Fruit fly (Drosophila melanogaster) whole organism, embryonic: ENCODE results near the gene Cyt-c1L.

Experiments
- Atf-2 ChIP-seq: fragments of 200-800 bp; sonication (Bioruptor generic); optimal IDR thresholded peaks from 2 replicates; lab custom pipeline; 2016; ENCODE audit warnings: missing biosample characterization, missing genetic modification characterization
- C15 ChIP-seq: fragments of 200-800 bp; sonication (Bioruptor generic); IDR thresholded peaks from 3 replicates; pipeline ENCODE4 v1.3.6; 2022; ENCODE audit warnings: missing biosample characterization, missing genetic modification characterization
- CG10462 ChIP-seq: fragments of 200-800 bp; sonication (Bioruptor generic); optimal IDR thresholded peaks from 2 replicates; lab custom pipeline; 2016; ENCODE audit warnings: missing biosample characterization, missing genetic modification characterization
- CG11723 ChIP-seq: fragments of 200-800 bp; sonication (Bioruptor generic); optimal IDR thresholded peaks from 2 replicates; lab custom pipeline; 2017; ENCODE audit warnings: missing biosample characterization, mild to moderate bottlenecking, missing genetic modification characterization
- CG1647 ChIP-seq: fragments of 200-800 bp; sonication (Bioruptor generic); optimal IDR thresholded peaks from 3 replicates; lab custom pipeline; 2016; ENCODE audit warnings: missing biosample characterization, missing genetic modification characterization
- CG17328 ChIP-seq: fragments of 200-800 bp; sonication (Bioruptor generic); IDR thresholded peaks from 2 replicates; pipeline ENCODE4 v1.3.6; 2022; ENCODE audit warnings: missing biosample characterization, missing genetic modification characterization
- CG18764 ChIP-seq: fragments of 200-800 bp; sonication (Bioruptor generic); optimal IDR thresholded peaks from 3 replicates; lab custom pipeline; 2016; ENCODE audit warnings: missing biosample characterization, missing genetic modification characterization
- CG2116 ChIP-seq: fragments of 200-800 bp; sonication (Bioruptor generic); optimal IDR thresholded peaks from 3 replicates; lab custom pipeline; 2018; ENCODE audit warnings: missing biosample characterization, mild to moderate bottlenecking, missing genetic modification characterization
- CG33213 ChIP-seq: fragments of 200-800 bp; sonication (Bioruptor generic); optimal IDR thresholded peaks from 3 replicates; lab custom pipeline; 2016; ENCODE audit warnings: missing biosample characterization, missing genetic modification characterization
- CG3726 ChIP-seq: fragments of 200-800 bp; sonication (Bioruptor generic); IDR thresholded peaks from 3 replicates; pipeline ENCODE4, ENCODE4 v1.3.6; 2022; ENCODE audit warnings: missing biosample characterization, missing genetic modification characterization
- CG4328 ChIP-seq: fragments of 200-800 bp; sonication (Bioruptor generic); optimal IDR thresholded peaks from 3 replicates; lab custom pipeline; 2017; ENCODE audit warnings: missing biosample characterization, missing genetic modification reagents, missing genetic modification characterization
- CG4707 ChIP-seq: fragments of 200-800 bp; sonication (Bioruptor generic); optimal IDR thresholded peaks from 2 replicates; lab custom pipeline; 2018; ENCODE audit warnings: missing biosample characterization, mild to moderate bottlenecking, missing genetic modification characterization, moderate library complexity
- CG7786 ChIP-seq: fragments of 200-800 bp; sonication (Bioruptor generic); optimal IDR thresholded peaks from 2 replicates; lab custom pipeline; 2016; ENCODE audit warnings: missing biosample characterization, missing genetic modification characterization
- CG8478 ChIP-seq: fragments of >200 bp; optimal IDR thresholded peaks from 2 replicates; lab custom pipeline; 2018
- CG8924 ChIP-seq: fragments of 200-800 bp; optimal IDR thresholded peaks from 3 replicates; lab custom pipeline; 2019; ENCODE audit warnings: missing biosample characterization, mild to moderate bottlenecking, missing genetic modification characterization, moderate library complexity
- Dbx ChIP-seq: fragments of 200-800 bp; sonication (Bioruptor generic); IDR thresholded peaks from 3 replicates; pipeline ENCODE4 v1.3.6; 2022; ENCODE audit warnings: missing biosample characterization, missing genetic modification characterization
- Dip2 ChIP-seq: fragments of 200-800 bp; sonication (Bioruptor generic); IDR thresholded peaks from 2 replicates; pipeline ENCODE4 v1.3.6; 2022; ENCODE audit warnings: missing biosample characterization, missing genetic modification characterization
- Dref ChIP-seq: fragments of 200-800 bp; sonication (Bioruptor generic); IDR thresholded peaks from 2 replicates; pipeline ENCODE4 v1.3.6; 2022; ENCODE audit warnings: missing biosample characterization, missing genetic modification characterization
- E2f2 ChIP-seq: fragments of 200-800 bp; sonication (Bioruptor generic); IDR thresholded peaks from 2 replicates; pipeline ENCODE4 v1.3.6; 2022; ENCODE audit warnings: missing biosample characterization, missing genetic modification characterization
- ERR ChIP-seq: fragments of 200-800 bp; sonication (Bioruptor generic); optimal IDR thresholded peaks from 2 replicates; lab custom pipeline; 2016; ENCODE audit warnings: missing biosample characterization, missing genetic modification characterization
- Ets65A ChIP-seq: fragments of 200-800 bp; sonication (Bioruptor generic); peaks from one replicate; lab custom pipeline; 2016; ENCODE audit warnings: missing biosample characterization, missing genetic modification characterization
- Ets97D ChIP-seq: fragments of 200-800 bp; sonication (Bioruptor generic); optimal IDR thresholded peaks from 3 replicates; lab custom pipeline; 2016; ENCODE audit warnings: missing biosample characterization, missing genetic modification characterization
- HLH3B ChIP-seq: fragments of 200-800 bp; sonication (Bioruptor generic); IDR thresholded peaks from 2 replicates; pipeline ENCODE4 v1.3.6; 2022; ENCODE audit warnings: missing biosample characterization, missing genetic modification characterization
- HLH4C ChIP-seq: fragments of 200-800 bp; sonication (Bioruptor generic); IDR thresholded peaks from 3 replicates; pipeline ENCODE4 v1.3.6; 2022; ENCODE audit warnings: missing biosample characterization, missing genetic modification characterization; ENCODE audit not compliant: partially characterized antibody
- HLH54F ChIP-seq: fragments of 200-800 bp; sonication (Bioruptor generic); optimal IDR thresholded peaks from 3 replicates; lab custom pipeline; 2016; ENCODE audit warnings: missing biosample characterization, missing genetic modification characterization
- Hey ChIP-seq: fragments of 200-800 bp; sonication (Bioruptor generic); optimal IDR thresholded peaks from 3 replicates; lab custom pipeline; 2018; ENCODE audit warnings: missing biosample characterization, mild to moderate bottlenecking, missing genetic modification characterization
- Hmr ChIP-seq: fragments of 200-800 bp; sonication (Bioruptor generic); optimal IDR thresholded peaks from 3 replicates; lab custom pipeline; 2017; ENCODE audit warnings: mild to moderate bottlenecking, missing biosample characterization, missing genetic modification reagents, missing genetic modification characterization
- Hr3 ChIP-seq: fragments of 200-800 bp; sonication (Bioruptor generic); optimal IDR thresholded peaks from 3 replicates; lab custom pipeline; 2016; ENCODE audit warnings: missing biosample characterization, missing genetic modification characterization
- Hr51 ChIP-seq, 2 experiments: fragments of 200-800 bp; sonication (Bioruptor generic); optimal IDR thresholded peaks; 2 replicates in 1 of 2; 3 replicates in 1 of 2; lab custom pipeline; 2016 to 2018; ENCODE audit warnings: missing biosample characterization in 2 of 2, missing genetic modification characterization in 2 of 2, mild to moderate bottlenecking in 1 of 2, moderate library complexity in 1 of 2
- Myb ChIP-seq: fragments of 200-800 bp; sonication (Bioruptor generic); optimal IDR thresholded peaks from 2 replicates; lab custom pipeline; 2016; ENCODE audit warnings: missing biosample characterization, missing genetic modification characterization
- Oli ChIP-seq: fragments of 200-800 bp; sonication (Bioruptor generic); optimal IDR thresholded peaks from 2 replicates; lab custom pipeline; 2018; ENCODE audit warnings: missing biosample characterization, mild to moderate bottlenecking, missing genetic modification characterization, moderate library complexity
- Poxn ChIP-seq: fragments of 200-800 bp; sonication (Bioruptor generic); IDR thresholded peaks from 2 replicates; pipeline ENCODE4 v1.3.6; 2022; ENCODE audit warnings: missing biosample characterization, missing genetic modification characterization
- Ptx1 ChIP-seq: fragments of 200-800 bp; sonication (Bioruptor generic); IDR thresholded peaks from 2 replicates; pipeline ENCODE4 v1.3.6; 2022; ENCODE audit warnings: missing biosample characterization, missing genetic modification characterization
- Sin3A ChIP-seq: fragments of >200 bp; optimal IDR thresholded peaks from 2 replicates; lab custom pipeline; 2018
- Spps ChIP-seq: fragments of 200-800 bp; sonication (Bioruptor generic); optimal IDR thresholded peaks from 2 replicates; lab custom pipeline; 2018; ENCODE audit warnings: missing biosample characterization, mild to moderate bottlenecking, missing genetic modification characterization
- Sry-β ChIP-seq: fragments of 200-800 bp; sonication (Bioruptor generic); optimal IDR thresholded peaks from 2 replicates; lab custom pipeline; 2018; ENCODE audit warnings: missing biosample characterization, mild to moderate bottlenecking, missing genetic modification characterization, moderate library complexity
- Tbp ChIP-seq: fragments of >200 bp; optimal IDR thresholded peaks from 2 replicates; lab custom pipeline; 2018; ENCODE audit warnings: missing biosample characterization, missing genetic modification characterization
- az2 ChIP-seq: fragments of 200-800 bp; sonication (Bioruptor generic); optimal IDR thresholded peaks from 3 replicates; lab custom pipeline; 2016; ENCODE audit warnings: missing biosample characterization, missing genetic modification characterization
- bcd ChIP-seq: fragments of 200-800 bp; sonication (Bioruptor generic); optimal IDR thresholded peaks from 2 replicates; lab custom pipeline; 2017; ENCODE audit warnings: missing biosample characterization, mild to moderate bottlenecking, missing genetic modification characterization
- br ChIP-seq: fragments of >200 bp; optimal IDR thresholded peaks from 2 replicates; lab custom pipeline; 2017
- da ChIP-seq: fragments of 200-800 bp; sonication (Bioruptor generic); optimal IDR thresholded peaks from 2 replicates; lab custom pipeline; 2016; ENCODE audit warnings: missing biosample characterization, missing genetic modification characterization
- emc ChIP-seq: fragments of 200-800 bp; sonication (Bioruptor generic); optimal IDR thresholded peaks from 2 replicates; lab custom pipeline; 2016; ENCODE audit warnings: missing biosample characterization, missing genetic modification characterization
- eve ChIP-seq, 2 experiments: fragments of >200 bp; optimal IDR thresholded peaks; 2 replicates each; lab custom pipeline; 2017; ENCODE audit warnings: missing biosample characterization in 2 of 2, missing genetic modification characterization in 2 of 2
- gfzf ChIP-seq: fragments of 200-800 bp; sonication (Bioruptor generic); optimal IDR thresholded peaks from 2 replicates; lab custom pipeline; 2016; ENCODE audit warnings: missing biosample characterization, mild to moderate bottlenecking, missing genetic modification characterization, moderate library complexity
- grau ChIP-seq: fragments of 200-800 bp; optimal IDR thresholded peaks from 3 replicates; lab custom pipeline; 2019; ENCODE audit warnings: missing biosample characterization, mild to moderate bottlenecking, missing genetic modification characterization, moderate library complexity
- ind ChIP-seq: fragments of 200-800 bp; sonication (Bioruptor generic); optimal IDR thresholded peaks from 3 replicates; lab custom pipeline; 2016; ENCODE audit warnings: missing biosample characterization, missing genetic modification characterization
- kay ChIP-seq: fragments of 200-800 bp; sonication (Bioruptor generic); optimal IDR thresholded peaks from 2 replicates; lab custom pipeline; 2016; ENCODE audit warnings: missing biosample characterization, missing genetic modification characterization
- nerfin-2 ChIP-seq: fragments of 200-800 bp; sonication (Bioruptor generic); IDR thresholded peaks from 2 replicates; pipeline ENCODE4 v1.3.6; 2022; ENCODE audit warnings: missing biosample characterization, missing genetic modification characterization; ENCODE audit not compliant: partially characterized antibody
- onecut ChIP-seq: fragments of 200-800 bp; sonication (Bioruptor generic); IDR thresholded peaks from 2 replicates; pipeline ENCODE4 v1.3.6; 2022; ENCODE audit warnings: missing biosample characterization, missing genetic modification characterization
- slou ChIP-seq: fragments of 200-800 bp; sonication (Bioruptor generic); optimal IDR thresholded peaks from 3 replicates; lab custom pipeline; 2016; ENCODE audit warnings: missing biosample characterization, missing genetic modification characterization
- tap ChIP-seq: fragments of 200-800 bp; optimal IDR thresholded peaks from 3 replicates; lab custom pipeline; 2019; ENCODE audit warnings: missing biosample characterization, mild to moderate bottlenecking, missing genetic modification characterization, moderate library complexity
- tio ChIP-seq: fragments of 200-800 bp; sonication (Bioruptor generic); optimal IDR thresholded peaks from 2 replicates; lab custom pipeline; 2017; ENCODE audit warnings: missing biosample characterization, missing genetic modification characterization, inconsistent platforms
- twi ChIP-seq: fragments of 200-800 bp; optimal IDR thresholded peaks from 2 replicates; lab custom pipeline; 2019; ENCODE audit warnings: missing biosample characterization, mild to moderate bottlenecking, missing genetic modification characterization, moderate library complexity
- vvl ChIP-seq: fragments of 200-800 bp; sonication (Bioruptor generic); IDR thresholded peaks from 2 replicates; pipeline ENCODE4 v1.3.6; 2022; ENCODE audit warnings: missing biosample characterization, missing genetic modification characterization

Gene Cyt-c1L

dm6 chr3R:29153197-29153644 is 50.7 kb downstream of the Cyt-c1L start, which contains the start of the genes Slbp and Rpn2 (continued):
- TF ChIP-seq CG33213 (GFP tag; lab: Kevin White, UChicago): peak; percentile 67
- TF ChIP-seq kay (GFP tag; lab: Kevin White, UChicago): no peak
- no peak for TF ChIP-seq CG4707 (GFP tag; lab: Kevin White, UChicago)
- no peak for TF ChIP-seq Ptx1
- TF ChIP-seq Spps (tag; lab: Kevin White, UChicago): peak; percentile 20
- TF ChIP-seq Myb (GFP tag; lab: Kevin White, UChicago): peak; percentile 82
- TF ChIP-seq nerfin-2: peak; percentile 79
- TF ChIP-seq Dbx: no peak; the same call in 2 of the 3 replicates
- TF ChIP-seq vvl (GFP tag; lab: Robert Waterston, UW): peak; percentile 62; the same call in 1 of the 2 replicates
- TF ChIP-seq CG8478 (lab: Kevin White, UChicago): no peak
- peak; percentile 97 for TF ChIP-seq gfzf (GFP tag; lab: Kevin White, UChicago)
- no peak for TF ChIP-seq CG10462 (GFP tag; lab: Kevin White, UChicago)
- TF ChIP-seq ERR (GFP tag; lab: Kevin White, UChicago): peak; percentile 70
- no peak for TF ChIP-seq br (lab: Kevin White, UChicago)
- no peak for TF ChIP-seq CG4328 (GFP tag; lab: Kevin White, UChicago)
- TF ChIP-seq eve (GFP tag; optimal IDR thresholded peaks at IDR 0.05; lab: Kevin White, UChicago): no peak
- TF ChIP-seq CG17328 (GFP tag; lab: Robert Waterston, UW): no peak
- TF ChIP-seq da (GFP tag; lab: Kevin White, UChicago): no peak
- no peak for TF ChIP-seq HLH3B (GFP tag; lab: Robert Waterston, UW)
- peak; percentile 88 for TF ChIP-seq Dref (GFP tag; lab: Robert Waterston, UW)
- TF ChIP-seq ind: peak; percentile 19
- peak; percentile 55 for TF ChIP-seq CG7786 (GFP tag; lab: Kevin White, UChicago)
- no peak for TF ChIP-seq Oli
- TF ChIP-seq Sin3A: peak; percentile 98
- TF ChIP-seq Poxn (GFP tag; lab: Robert Waterston, UW): no peak
- TF ChIP-seq CG2116 (GFP tag; lab: Kevin White, UChicago): peak; percentile 95
- TF ChIP-seq Dip2 (GFP tag; lab: Robert Waterston, UW): no peak
- TF ChIP-seq CG8924 (tag; lab: Kevin White, UChicago): peak; percentile 49
- TF ChIP-seq grau (tag; lab: Kevin White, UChicago): peak; percentile 50
- no peak for TF ChIP-seq slou
- peak; percentile 5 for TF ChIP-seq az2 (GFP tag; lab: Kevin White, UChicago)
- TF ChIP-seq Sry-β: peak; percentile 24
- no peak for TF ChIP-seq Tbp
- no peak for TF ChIP-seq tap (tag; lab: Kevin White, UChicago)
- TF ChIP-seq Atf-2 (GFP tag; lab: Kevin White, UChicago): peak; percentile 16
- no peak for TF ChIP-seq emc (GFP tag; lab: Kevin White, UChicago)
- TF ChIP-seq CG18764 (GFP tag; lab: Kevin White, UChicago): peak; percentile 9
- TF ChIP-seq onecut (GFP tag; lab: Robert Waterston, UW): 0 out of 2 replicates have a peak, but pooled peaks have one; percentile 21
- no peak for TF ChIP-seq tio (GFP tag; lab: Kevin White, UChicago)
- peak; percentile 89 for TF ChIP-seq Ets65A (GFP tag; lab: Kevin White, UChicago)
- no peak for TF ChIP-seq Hey (tag; lab: Kevin White, UChicago)
- TF ChIP-seq CG11723: no peak
- TF ChIP-seq twi (tag; lab: Kevin White, UChicago): no peak
- TF ChIP-seq Hr3: peak; percentile 42
- TF ChIP-seq Hr51 (GFP tag; optimal IDR thresholded peaks at IDR 0.05; lab: Kevin White, UChicago): peak; percentile 6 to 37
- peak; percentile 81 for TF ChIP-seq E2f2 (GFP tag; lab: Robert Waterston, UW)
- no peak for TF ChIP-seq CG3726 (GFP tag; lab: Robert Waterston, UW)
- peak; percentile 41 for TF ChIP-seq CG1647 (GFP tag; lab: Kevin White, UChicago)
- no peak for TF ChIP-seq C15 (GFP tag; lab: Robert Waterston, UW)
- peak; percentile 48 for TF ChIP-seq Hmr (GFP tag; lab: Kevin White, UChicago)
- peak; percentile 53 for TF ChIP-seq HLH54F
- TF ChIP-seq HLH4C (GFP tag; lab: Robert Waterston, UW): peak; percentile 89
- peak; percentile 28 for TF ChIP-seq bcd
- TF ChIP-seq Ets97D (GFP tag; lab: Kevin White, UChicago): peak; percentile 87
